Fruit fly (Drosophila melanogaster) whole organism, prepupa: ENCODE results near the gene CG11977.
A peak's percentile ranks its signal among the peaks of the same experiment; 100 is the strongest.

Experiments used
- Blimp-1 ChIP-seq: fragments of 200-800 bp; sonication (Bioruptor generic); optimal IDR thresholded peaks from 3 replicates; lab custom pipeline; 2017; ENCODE audit warnings: missing biosample characterization, missing genetic modification characterization, mild to moderate bottlenecking, moderate library complexity, missing genetic modification reagents
- CG10669 ChIP-seq: fragments of 200-800 bp; sonication (Bioruptor generic); optimal IDR thresholded peaks from 3 replicates; lab custom pipeline; 2018; ENCODE audit warnings: missing biosample characterization, mild to moderate bottlenecking, missing genetic modification characterization, moderate library complexity
- CG11902 ChIP-seq: fragments of 200-800 bp; sonication (Bioruptor generic); optimal IDR thresholded peaks from 3 replicates; lab custom pipeline; 2016; ENCODE audit warnings: missing biosample characterization, missing genetic modification characterization
- CG15336 ChIP-seq: fragments of 200-800 bp; sonication (Bioruptor generic); IDR thresholded peaks from 2 replicates; pipeline ENCODE4 v1.3.6; 2022; ENCODE audit warnings: missing biosample characterization, missing genetic modification characterization
- CG1621 ChIP-seq: fragments of 200-800 bp; sonication (Bioruptor generic); optimal IDR thresholded peaks from 3 replicates; lab custom pipeline; 2018; ENCODE audit warnings: missing biosample characterization, mild to moderate bottlenecking, missing genetic modification characterization
- CG16779 ChIP-seq: fragments of 200-800 bp; sonication (Bioruptor generic); optimal IDR thresholded peaks from 3 replicates; lab custom pipeline; 2017; ENCODE audit warnings: missing biosample characterization, mild to moderate bottlenecking, missing genetic modification characterization
- CG3032 ChIP-seq: fragments of 200-800 bp; optimal IDR thresholded peaks from 2 replicates; lab custom pipeline; 2019; ENCODE audit warnings: missing biosample characterization, mild to moderate bottlenecking, missing genetic modification characterization, moderate library complexity
- CG31627 ChIP-seq: fragments of 200-800 bp; sonication (Bioruptor generic); optimal IDR thresholded peaks from 3 replicates; lab custom pipeline; 2016; ENCODE audit warnings: missing biosample characterization, missing genetic modification characterization
- CG32006 ChIP-seq: fragments of 200-800 bp; sonication (Bioruptor generic); optimal IDR thresholded peaks from 3 replicates; lab custom pipeline; 2017; ENCODE audit warnings: missing biosample characterization, mild to moderate bottlenecking, missing genetic modification characterization
- CG34406 ChIP-seq: fragments of 200-800 bp; sonication (Bioruptor generic); optimal IDR thresholded peaks from 3 replicates; lab custom pipeline; 2016; ENCODE audit warnings: missing biosample characterization, missing genetic modification characterization
- CG3919 ChIP-seq: fragments of 200-800 bp; sonication (Bioruptor generic); optimal IDR thresholded peaks from 3 replicates; lab custom pipeline; 2016; ENCODE audit warnings: missing biosample characterization, missing genetic modification characterization
- CG4318 ChIP-seq: fragments of 200-800 bp; sonication (Bioruptor generic); optimal IDR thresholded peaks from 3 replicates; lab custom pipeline; 2017; ENCODE audit warnings: missing biosample characterization, mild to moderate bottlenecking, missing genetic modification characterization
- CG6792 ChIP-seq: fragments of 200-800 bp; sonication (Bioruptor generic); optimal IDR thresholded peaks from 3 replicates; lab custom pipeline; 2016; ENCODE audit warnings: missing biosample characterization, missing genetic modification characterization
- CG6808 ChIP-seq: fragments of 200-800 bp; sonication (Bioruptor generic); optimal IDR thresholded peaks from 3 replicates; lab custom pipeline; 2017; ENCODE audit warnings: missing biosample characterization, missing genetic modification characterization, mild to moderate bottlenecking, moderate library complexity, missing genetic modification reagents
- CG6854 ChIP-seq: fragments of 200-800 bp; sonication (Bioruptor generic); optimal IDR thresholded peaks from 2 replicates; lab custom pipeline; 2017; ENCODE audit warnings: missing biosample characterization, mild to moderate bottlenecking, missing genetic modification characterization
- CG9139 ChIP-seq: fragments of 200-800 bp; sonication (Bioruptor generic); optimal IDR thresholded peaks from 3 replicates; lab custom pipeline; 2017; ENCODE audit warnings: missing biosample characterization, mild to moderate bottlenecking, missing genetic modification characterization
- Eip75B ChIP-seq: fragments of 200-800 bp; sonication (Bioruptor generic); optimal IDR thresholded peaks from 3 replicates; lab custom pipeline; 2016; ENCODE audit warnings: missing biosample characterization, missing genetic modification characterization
- Eip78C ChIP-seq: fragments of 200-800 bp; sonication (Bioruptor generic); peaks from one replicate; lab custom pipeline; 2016; ENCODE audit warnings: missing biosample characterization, missing genetic modification characterization
- Ets96B ChIP-seq: fragments of 200-800 bp; optimal IDR thresholded peaks from 2 replicates; lab custom pipeline; 2019; ENCODE audit warnings: missing biosample characterization, mild to moderate bottlenecking, missing genetic modification characterization, moderate library complexity
- Gug ChIP-seq: fragments of 200-800 bp; sonication (Bioruptor generic); IDR thresholded peaks from 2 replicates; pipeline ENCODE4 v1.3.6; 2022; ENCODE audit warnings: missing biosample characterization, missing genetic modification characterization
- Hr38 ChIP-seq: sonication (Bioruptor generic); optimal IDR thresholded peaks from 2 replicates; lab custom pipeline; 2016; ENCODE audit warnings: missing biosample characterization, missing genetic modification characterization
- Hr39 ChIP-seq: fragments of 200-800 bp; sonication (Bioruptor generic); optimal IDR thresholded peaks from 2 replicates; lab custom pipeline; 2016; ENCODE audit warnings: missing biosample characterization, missing genetic modification characterization
- Hr4 ChIP-seq: fragments of 200-800 bp; sonication (Bioruptor generic); optimal IDR thresholded peaks from 3 replicates; lab custom pipeline; 2016; ENCODE audit warnings: missing biosample characterization, missing genetic modification characterization
- Lpt ChIP-seq: fragments of 200-800 bp; sonication (Bioruptor generic); optimal IDR thresholded peaks from 3 replicates; lab custom pipeline; 2016; ENCODE audit warnings: missing biosample characterization, missing genetic modification characterization
- Met ChIP-seq: fragments of 200-800 bp; sonication (Bioruptor generic); optimal IDR thresholded peaks from 3 replicates; lab custom pipeline; 2016; ENCODE audit warnings: missing biosample characterization, missing genetic modification characterization
- OdsH ChIP-seq: fragments of 200-800 bp; sonication (Bioruptor generic); optimal IDR thresholded peaks from 3 replicates; lab custom pipeline; 2016; ENCODE audit warnings: missing biosample characterization, missing genetic modification characterization
- Smox ChIP-seq: fragments of 200-800 bp; sonication (Bioruptor generic); optimal IDR thresholded peaks from 3 replicates; lab custom pipeline; 2016; ENCODE audit warnings: missing biosample characterization, missing genetic modification characterization
- Sox102F ChIP-seq: fragments of 200-800 bp; sonication (Bioruptor generic); optimal IDR thresholded peaks from 2 replicates; lab custom pipeline; 2016; ENCODE audit warnings: missing biosample characterization, mild to moderate bottlenecking, missing genetic modification characterization
- Sox14 ChIP-seq: fragments of 200-800 bp; sonication (Bioruptor generic); optimal IDR thresholded peaks from 3 replicates; lab custom pipeline; 2016; ENCODE audit warnings: missing biosample characterization, missing genetic modification characterization
- achi ChIP-seq: fragments of 200-800 bp; sonication (Bioruptor generic); optimal IDR thresholded peaks from 3 replicates; lab custom pipeline; 2016; ENCODE audit warnings: missing biosample characterization, missing genetic modification characterization
- acj6 ChIP-seq: fragments of 200-800 bp; sonication (Bioruptor generic); optimal IDR thresholded peaks from 3 replicates; lab custom pipeline; 2016; ENCODE audit warnings: missing biosample characterization, missing genetic modification characterization
- cyc ChIP-seq: fragments of 200-800 bp; sonication (Bioruptor generic); optimal IDR thresholded peaks from 3 replicates; lab custom pipeline; 2016; ENCODE audit warnings: missing biosample characterization, missing genetic modification characterization
- dac ChIP-seq: fragments of 200-800 bp; sonication (Bioruptor generic); optimal IDR thresholded peaks from 2 replicates; lab custom pipeline; 2017; ENCODE audit warnings: missing biosample characterization, mild to moderate bottlenecking, missing genetic modification characterization
- dsx ChIP-seq: fragments of 200-800 bp; optimal IDR thresholded peaks from 3 replicates; lab custom pipeline; 2019; ENCODE audit warnings: missing biosample characterization, mild to moderate bottlenecking, missing genetic modification characterization, moderate library complexity; ENCODE audit not compliant: poor library complexity, severe bottlenecking
- eg ChIP-seq: fragments of 200-800 bp; sonication (Bioruptor generic); IDR thresholded peaks from 3 replicates; pipeline ENCODE4 v1.3.6; 2022; ENCODE audit warnings: missing biosample characterization, missing genetic modification characterization
- esn ChIP-seq: fragments of 200-800 bp; sonication (Bioruptor generic); optimal IDR thresholded peaks from 2 replicates; lab custom pipeline; 2016; ENCODE audit warnings: missing biosample characterization, mild to moderate bottlenecking, missing genetic modification characterization, moderate library complexity
- fd59A ChIP-seq: fragments of 200-800 bp; sonication (Bioruptor generic); optimal IDR thresholded peaks from 2 replicates; lab custom pipeline; 2017; ENCODE audit warnings: missing biosample characterization, mild to moderate bottlenecking, missing genetic modification characterization, missing genetic modification reagents
- lz ChIP-seq: fragments of 200-800 bp; sonication (Bioruptor generic); optimal IDR thresholded peaks from 3 replicates; lab custom pipeline; 2016; ENCODE audit warnings: missing biosample characterization, missing genetic modification characterization
- pdm3 ChIP-seq: fragments of 200-800 bp; sonication (Bioruptor generic); optimal IDR thresholded peaks from 3 replicates; lab custom pipeline; 2016; ENCODE audit warnings: missing biosample characterization, missing genetic modification characterization
- salr ChIP-seq, 2 experiments: fragments of 200-800 bp; sonication (Bioruptor generic); optimal IDR thresholded peaks; 3 replicates each; lab custom pipeline; 2016 to 2018; ENCODE audit warnings: missing biosample characterization in 2 of 2, missing genetic modification characterization in 2 of 2, mild to moderate bottlenecking in 1 of 2
- ss ChIP-seq, 2 experiments: fragments of 200-800 bp; sonication (Bioruptor generic); optimal IDR thresholded peaks; 2 replicates in 1 of 2; 3 replicates in 1 of 2; lab custom pipeline; 2017 to 2018; ENCODE audit warnings: mild to moderate bottlenecking in 2 of 2, missing biosample characterization in 2 of 2, missing genetic modification characterization in 2 of 2, moderate library complexity in 1 of 2
- svp ChIP-seq: fragments of 200-800 bp; sonication (Bioruptor generic); peaks from one replicate; lab custom pipeline; 2016; ENCODE audit warnings: missing biosample characterization, missing genetic modification characterization
- topi ChIP-seq: fragments of 200-800 bp; sonication (Bioruptor generic); optimal IDR thresholded peaks from 3 replicates; lab custom pipeline; 2016; ENCODE audit warnings: missing biosample characterization, missing genetic modification characterization
- vri ChIP-seq: fragments of 200-800 bp; sonication (Bioruptor generic); optimal IDR thresholded peaks from 3 replicates; lab custom pipeline; 2016; ENCODE audit warnings: missing biosample characterization, mild to moderate bottlenecking, missing genetic modification characterization

CG11977 gene

dm6 chr3R:8955359-8955820 lies 42.1 kb upstream of the CG11977 start:
- TF ChIP-seq CG1621 (peak; percentile 23), CG6854 (GFP tag; lab: Kevin White, UChicago) (peak; percentile 35), svp (GFP tag; lab: Kevin White, UChicago) (no peak), dsx (peak; percentile 5), Blimp-1 (GFP tag; lab: Kevin White, UChicago) (peak; percentile 33), Eip75B (GFP tag; lab: Kevin White, UChicago) (peak; percentile 74), dac (no peak), eg (peak; percentile 17; the same call in 1 of the 3 replicates)

- TF ChIP-seq achi (no peak), CG32006 (GFP tag; lab: Kevin White, UChicago) (no peak), CG9139 (GFP tag; lab: Kevin White, UChicago) (no peak), lz (GFP tag; lab: Kevin White, UChicago) (no peak), pdm3 (GFP tag; lab: Kevin White, UChicago) (no peak), Hr38 (GFP tag; lab: Kevin White, UChicago) (no peak), CG4318 (no peak), CG34406 (GFP tag; lab: Kevin White, UChicago) (no peak), esn (GFP tag; lab: Kevin White, UChicago) (no peak), Eip75B (GFP tag; lab: Kevin White, UChicago) (no peak), salr (GFP tag; optimal IDR thresholded peaks at IDR 0.05; lab: Kevin White, UChicago) (no peak), Smox (no peak), CG3032 (tag; lab: Kevin White, UChicago) (no peak), cyc (GFP tag; lab: Kevin White, UChicago) (no peak), Ets96B (tag; lab: Kevin White, UChicago) (no peak), CG11902 (GFP tag; lab: Kevin White, UChicago) (no peak), fd59A (GFP tag; lab: Kevin White, UChicago) (no peak), Gug (no peak)
Observed at dm6 chr3R:8956333-8956732, 41.2 kb upstream of the CG11977 start.

- TF ChIP-seq vri (GFP tag; lab: Kevin White, UChicago) (peak; percentile 3), CG4318 (no peak), CG15336 (0 out of 2 replicates have a peak, but pooled peaks have one; percentile 6), dsx (peak; percentile 75), ss (GFP tag; optimal IDR thresholded peaks at IDR 0.05; lab: Kevin White, UChicago) (peak in 1 of 2 experiments; percentile 47), CG3919 (GFP tag; lab: Kevin White, UChicago) (peak; percentile 3), Hr4 (GFP tag; lab: Kevin White, UChicago) (no peak), dac (no peak), Eip78C (GFP tag; lab: Kevin White, UChicago) (peak; percentile 75), Sox102F (GFP tag; lab: Kevin White, UChicago) (peak; percentile 37), CG31627 (GFP tag; lab: Kevin White, UChicago) (peak; percentile 32), Hr39 (GFP tag; lab: Kevin White, UChicago) (peak; percentile 14), CG10669 (GFP tag; lab: Kevin White, UChicago) (peak; percentile 9), OdsH (GFP tag; lab: Kevin White, UChicago) (no peak), cyc (GFP tag; lab: Kevin White, UChicago) (peak; percentile 38), Sox14 (GFP tag; lab: Kevin White, UChicago) (peak; percentile 31), topi (GFP tag; lab: Kevin White, UChicago) (peak; percentile 19), acj6 (GFP tag; lab: Kevin White, UChicago) (peak; percentile 4), Lpt (GFP tag; lab: Kevin White, UChicago) (no peak), Smox (peak; percentile 13), CG6792 (no peak), svp (GFP tag; lab: Kevin White, UChicago) (peak; percentile 83), Met (GFP tag; lab: Kevin White, UChicago) (peak; percentile 34), CG16779 (no peak), CG6808 (GFP tag; lab: Kevin White, UChicago) (peak; percentile 1), lz (GFP tag; lab: Kevin White, UChicago) (peak; percentile 37), CG32006 (GFP tag; lab: Kevin White, UChicago) (peak; percentile 0), Eip75B (GFP tag; lab: Kevin White, UChicago) (peak; percentile 48), esn (GFP tag; lab: Kevin White, UChicago) (peak; percentile 28), CG3032 (tag; lab: Kevin White, UChicago) (peak; percentile 38), Ets96B (tag; lab: Kevin White, UChicago) (peak; percentile 37), pdm3 (GFP tag; lab: Kevin White, UChicago) (peak; percentile 30)
Observed at dm6 chr3R:8957739-8958138, 39.8 kb upstream of the CG11977 start.
